Fruit fly (Drosophila melanogaster) whole organism, prepupa: ENCODE measurements around the gene CG33269.

Experiments used
- Blimp-1 ChIP-seq: fragments of 200-800 bp; sonication (Bioruptor generic); optimal IDR thresholded peaks from 3 replicates; lab custom pipeline; 2017; ENCODE audit warnings: missing biosample characterization, missing genetic modification characterization, mild to moderate bottlenecking, moderate library complexity, missing genetic modification reagents
- CG10631 ChIP-seq: fragments of 200-800 bp; sonication (Bioruptor generic); optimal IDR thresholded peaks from 2 replicates; lab custom pipeline; 2016; ENCODE audit warnings: missing biosample characterization, missing genetic modification characterization
- CG10669 ChIP-seq: fragments of 200-800 bp; sonication (Bioruptor generic); optimal IDR thresholded peaks from 3 replicates; lab custom pipeline; 2018; ENCODE audit warnings: missing biosample characterization, mild to moderate bottlenecking, missing genetic modification characterization, moderate library complexity
- CG11294 ChIP-seq: fragments of 200-800 bp; sonication (Bioruptor generic); IDR thresholded peaks from 2 replicates; pipeline ENCODE4 v1.3.6; 2022; ENCODE audit warnings: missing biosample characterization, missing genetic modification characterization
- CG11762 ChIP-seq: fragments of 200-800 bp; sonication (Bioruptor generic); optimal IDR thresholded peaks from 3 replicates; lab custom pipeline; 2016; ENCODE audit warnings: missing biosample characterization, missing genetic modification characterization; ENCODE audit not compliant: insufficient read depth
- CG11902 ChIP-seq: fragments of 200-800 bp; sonication (Bioruptor generic); optimal IDR thresholded peaks from 3 replicates; lab custom pipeline; 2016; ENCODE audit warnings: missing biosample characterization, missing genetic modification characterization
- CG15336 ChIP-seq: fragments of 200-800 bp; sonication (Bioruptor generic); IDR thresholded peaks from 2 replicates; pipeline ENCODE4 v1.3.6; 2022; ENCODE audit warnings: missing biosample characterization, missing genetic modification characterization
- CG1621 ChIP-seq: fragments of 200-800 bp; sonication (Bioruptor generic); optimal IDR thresholded peaks from 3 replicates; lab custom pipeline; 2018; ENCODE audit warnings: missing biosample characterization, mild to moderate bottlenecking, missing genetic modification characterization
- CG16779 ChIP-seq: fragments of 200-800 bp; sonication (Bioruptor generic); optimal IDR thresholded peaks from 3 replicates; lab custom pipeline; 2017; ENCODE audit warnings: missing biosample characterization, mild to moderate bottlenecking, missing genetic modification characterization
- CG3032 ChIP-seq: fragments of 200-800 bp; optimal IDR thresholded peaks from 2 replicates; lab custom pipeline; 2019; ENCODE audit warnings: missing biosample characterization, mild to moderate bottlenecking, missing genetic modification characterization, moderate library complexity
- CG31627 ChIP-seq: fragments of 200-800 bp; sonication (Bioruptor generic); optimal IDR thresholded peaks from 3 replicates; lab custom pipeline; 2016; ENCODE audit warnings: missing biosample characterization, missing genetic modification characterization
- CG32006 ChIP-seq: fragments of 200-800 bp; sonication (Bioruptor generic); optimal IDR thresholded peaks from 3 replicates; lab custom pipeline; 2017; ENCODE audit warnings: missing biosample characterization, mild to moderate bottlenecking, missing genetic modification characterization
- CG34406 ChIP-seq: fragments of 200-800 bp; sonication (Bioruptor generic); optimal IDR thresholded peaks from 3 replicates; lab custom pipeline; 2016; ENCODE audit warnings: missing biosample characterization, missing genetic modification characterization
- CG3919 ChIP-seq: fragments of 200-800 bp; sonication (Bioruptor generic); optimal IDR thresholded peaks from 3 replicates; lab custom pipeline; 2016; ENCODE audit warnings: missing biosample characterization, missing genetic modification characterization
- CG6163 ChIP-seq: fragments of 200-800 bp; sonication (Bioruptor generic); IDR thresholded peaks from 3 replicates; pipeline ENCODE4 v1.3.6; 2022; ENCODE audit warnings: missing biosample characterization, missing genetic modification characterization
- CG6276 ChIP-seq: fragments of 200-800 bp; sonication (Bioruptor generic); optimal IDR thresholded peaks from 2 replicates; lab custom pipeline; 2017; ENCODE audit warnings: missing biosample characterization, mild to moderate bottlenecking, missing genetic modification characterization
- CG6792 ChIP-seq: fragments of 200-800 bp; sonication (Bioruptor generic); optimal IDR thresholded peaks from 3 replicates; lab custom pipeline; 2016; ENCODE audit warnings: missing biosample characterization, missing genetic modification characterization
- CG6808 ChIP-seq: fragments of 200-800 bp; sonication (Bioruptor generic); optimal IDR thresholded peaks from 3 replicates; lab custom pipeline; 2017; ENCODE audit warnings: missing biosample characterization, missing genetic modification characterization, mild to moderate bottlenecking, moderate library complexity, missing genetic modification reagents
- CG6854 ChIP-seq: fragments of 200-800 bp; sonication (Bioruptor generic); optimal IDR thresholded peaks from 2 replicates; lab custom pipeline; 2017; ENCODE audit warnings: missing biosample characterization, mild to moderate bottlenecking, missing genetic modification characterization
- CG7368 ChIP-seq: fragments of 200-800 bp; sonication (Bioruptor generic); optimal IDR thresholded peaks from 3 replicates; lab custom pipeline; 2016; ENCODE audit warnings: missing biosample characterization, missing genetic modification characterization
- CG8119 ChIP-seq: fragments of 200-800 bp; sonication (Bioruptor generic); IDR thresholded peaks from 3 replicates; pipeline ENCODE4 v1.3.6; 2022; ENCODE audit warnings: missing biosample characterization, missing genetic modification characterization
- CG8319 ChIP-seq: fragments of 200-800 bp; sonication (Bioruptor generic); optimal IDR thresholded peaks from 3 replicates; lab custom pipeline; 2016; ENCODE audit warnings: missing biosample characterization, missing genetic modification characterization
- Eip75B ChIP-seq: fragments of 200-800 bp; sonication (Bioruptor generic); optimal IDR thresholded peaks from 3 replicates; lab custom pipeline; 2016; ENCODE audit warnings: missing biosample characterization, missing genetic modification characterization
- Eip78C ChIP-seq: fragments of 200-800 bp; sonication (Bioruptor generic); peaks from one replicate; lab custom pipeline; 2016; ENCODE audit warnings: missing biosample characterization, missing genetic modification characterization
- Eip93F ChIP-seq: fragments of 200-800 bp; sonication (Bioruptor generic); optimal IDR thresholded peaks from 2 replicates; lab custom pipeline; 2016; ENCODE audit warnings: missing biosample characterization, mild to moderate bottlenecking, missing genetic modification characterization
- Ets21C ChIP-seq: fragments of 200-800 bp; sonication (Bioruptor generic); optimal IDR thresholded peaks from 3 replicates; lab custom pipeline; 2016; ENCODE audit warnings: missing biosample characterization, missing genetic modification characterization
- Ets96B ChIP-seq: fragments of 200-800 bp; optimal IDR thresholded peaks from 2 replicates; lab custom pipeline; 2019; ENCODE audit warnings: missing biosample characterization, mild to moderate bottlenecking, missing genetic modification characterization, moderate library complexity
- Gug ChIP-seq: fragments of 200-800 bp; sonication (Bioruptor generic); IDR thresholded peaks from 2 replicates; pipeline ENCODE4 v1.3.6; 2022; ENCODE audit warnings: missing biosample characterization, missing genetic modification characterization
- Hr38 ChIP-seq: sonication (Bioruptor generic); optimal IDR thresholded peaks from 2 replicates; lab custom pipeline; 2016; ENCODE audit warnings: missing biosample characterization, missing genetic modification characterization
- Hr39 ChIP-seq: fragments of 200-800 bp; sonication (Bioruptor generic); optimal IDR thresholded peaks from 2 replicates; lab custom pipeline; 2016; ENCODE audit warnings: missing biosample characterization, missing genetic modification characterization
- Hr4 ChIP-seq: fragments of 200-800 bp; sonication (Bioruptor generic); optimal IDR thresholded peaks from 3 replicates; lab custom pipeline; 2016; ENCODE audit warnings: missing biosample characterization, missing genetic modification characterization
- Lpt ChIP-seq: fragments of 200-800 bp; sonication (Bioruptor generic); optimal IDR thresholded peaks from 3 replicates; lab custom pipeline; 2016; ENCODE audit warnings: missing biosample characterization, missing genetic modification characterization
- Met ChIP-seq: fragments of 200-800 bp; sonication (Bioruptor generic); optimal IDR thresholded peaks from 3 replicates; lab custom pipeline; 2016; ENCODE audit warnings: missing biosample characterization, missing genetic modification characterization
- OdsH ChIP-seq: fragments of 200-800 bp; sonication (Bioruptor generic); optimal IDR thresholded peaks from 3 replicates; lab custom pipeline; 2016; ENCODE audit warnings: missing biosample characterization, missing genetic modification characterization
- Smox ChIP-seq: fragments of 200-800 bp; sonication (Bioruptor generic); optimal IDR thresholded peaks from 3 replicates; lab custom pipeline; 2016; ENCODE audit warnings: missing biosample characterization, missing genetic modification characterization
- Sox102F ChIP-seq: fragments of 200-800 bp; sonication (Bioruptor generic); optimal IDR thresholded peaks from 2 replicates; lab custom pipeline; 2016; ENCODE audit warnings: missing biosample characterization, mild to moderate bottlenecking, missing genetic modification characterization
- Sox14 ChIP-seq: fragments of 200-800 bp; sonication (Bioruptor generic); optimal IDR thresholded peaks from 3 replicates; lab custom pipeline; 2016; ENCODE audit warnings: missing biosample characterization, missing genetic modification characterization
- Sox15 ChIP-seq: fragments of 200-800 bp; sonication (Bioruptor generic); optimal IDR thresholded peaks from 3 replicates; lab custom pipeline; 2016; ENCODE audit warnings: missing biosample characterization, missing genetic modification characterization
- achi ChIP-seq: fragments of 200-800 bp; sonication (Bioruptor generic); optimal IDR thresholded peaks from 3 replicates; lab custom pipeline; 2016; ENCODE audit warnings: missing biosample characterization, missing genetic modification characterization
- acj6 ChIP-seq: fragments of 200-800 bp; sonication (Bioruptor generic); optimal IDR thresholded peaks from 3 replicates; lab custom pipeline; 2016; ENCODE audit warnings: missing biosample characterization, missing genetic modification characterization
- cyc ChIP-seq: fragments of 200-800 bp; sonication (Bioruptor generic); optimal IDR thresholded peaks from 3 replicates; lab custom pipeline; 2016; ENCODE audit warnings: missing biosample characterization, missing genetic modification characterization
- dac ChIP-seq: fragments of 200-800 bp; sonication (Bioruptor generic); optimal IDR thresholded peaks from 2 replicates; lab custom pipeline; 2017; ENCODE audit warnings: missing biosample characterization, mild to moderate bottlenecking, missing genetic modification characterization
- dsx ChIP-seq: fragments of 200-800 bp; optimal IDR thresholded peaks from 3 replicates; lab custom pipeline; 2019; ENCODE audit warnings: missing biosample characterization, mild to moderate bottlenecking, missing genetic modification characterization, moderate library complexity; ENCODE audit not compliant: poor library complexity, severe bottlenecking
- esn ChIP-seq: fragments of 200-800 bp; sonication (Bioruptor generic); optimal IDR thresholded peaks from 2 replicates; lab custom pipeline; 2016; ENCODE audit warnings: missing biosample characterization, mild to moderate bottlenecking, missing genetic modification characterization, moderate library complexity
- fd59A ChIP-seq: fragments of 200-800 bp; sonication (Bioruptor generic); optimal IDR thresholded peaks from 2 replicates; lab custom pipeline; 2017; ENCODE audit warnings: missing biosample characterization, mild to moderate bottlenecking, missing genetic modification characterization, missing genetic modification reagents
- fkh ChIP-seq: fragments of 200-800 bp; sonication (Bioruptor generic); optimal IDR thresholded peaks from 3 replicates; lab custom pipeline; 2017; ENCODE audit warnings: missing biosample characterization, mild to moderate bottlenecking, missing genetic modification characterization, moderate library complexity
- lz ChIP-seq: fragments of 200-800 bp; sonication (Bioruptor generic); optimal IDR thresholded peaks from 3 replicates; lab custom pipeline; 2016; ENCODE audit warnings: missing biosample characterization, missing genetic modification characterization
- pdm3 ChIP-seq: fragments of 200-800 bp; sonication (Bioruptor generic); optimal IDR thresholded peaks from 3 replicates; lab custom pipeline; 2016; ENCODE audit warnings: missing biosample characterization, missing genetic modification characterization
- spab ChIP-seq: fragments of 200-800 bp; sonication (Bioruptor generic); optimal IDR thresholded peaks from 2 replicates; lab custom pipeline; 2017; ENCODE audit warnings: missing biosample characterization, mild to moderate bottlenecking, missing genetic modification characterization, missing genetic modification reagents
- ss ChIP-seq, 2 experiments: fragments of 200-800 bp; sonication (Bioruptor generic); optimal IDR thresholded peaks; 2 replicates in 1 of 2; 3 replicates in 1 of 2; lab custom pipeline; 2017 to 2018; ENCODE audit warnings: mild to moderate bottlenecking in 2 of 2, missing biosample characterization in 2 of 2, missing genetic modification characterization in 2 of 2, moderate library complexity in 1 of 2
- svp ChIP-seq: fragments of 200-800 bp; sonication (Bioruptor generic); peaks from one replicate; lab custom pipeline; 2016; ENCODE audit warnings: missing biosample characterization, missing genetic modification characterization
- topi ChIP-seq: fragments of 200-800 bp; sonication (Bioruptor generic); optimal IDR thresholded peaks from 3 replicates; lab custom pipeline; 2016; ENCODE audit warnings: missing biosample characterization, missing genetic modification characterization
- vri ChIP-seq: fragments of 200-800 bp; sonication (Bioruptor generic); optimal IDR thresholded peaks from 3 replicates; lab custom pipeline; 2016; ENCODE audit warnings: missing biosample characterization, mild to moderate bottlenecking, missing genetic modification characterization

CG33269 gene

DNA sequence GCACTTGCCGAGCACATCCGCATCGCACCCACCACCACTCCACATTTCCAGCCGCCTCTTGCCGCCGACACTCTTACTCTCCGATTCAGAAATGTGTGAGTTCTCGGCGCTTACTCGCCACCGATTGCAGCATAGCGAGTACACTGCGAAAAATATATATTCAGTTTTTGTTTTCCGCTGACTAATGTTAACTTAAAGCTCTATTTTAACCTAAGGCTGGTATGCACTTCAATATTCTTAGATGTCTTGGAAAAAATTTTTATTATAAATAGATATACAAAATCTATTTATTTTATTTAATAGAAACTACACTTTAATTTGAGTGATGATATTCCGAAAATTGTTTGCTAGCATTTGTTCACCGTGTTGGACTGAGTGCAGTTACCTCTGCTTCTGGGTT is 17.3 kb upstream of the CG33269 start:
- TF ChIP-seq Hr38 (GFP tag; lab: Kevin White, UChicago) = no peak
- no peak for TF ChIP-seq CG6276
- TF ChIP-seq acj6 (GFP tag; lab: Kevin White, UChicago) = peak; percentile 40
- TF ChIP-seq CG11294 = 0 out of 2 replicates have a peak, but pooled peaks have one; percentile 7
- no peak for TF ChIP-seq CG11762 (GFP tag; lab: Kevin White, UChicago)
- peak; percentile 12 for TF ChIP-seq CG6792 (GFP tag; lab: Kevin White, UChicago)
- TF ChIP-seq Eip75B (GFP tag; lab: Kevin White, UChicago) = no peak
- TF ChIP-seq CG3919 (GFP tag; lab: Kevin White, UChicago) = no peak
- TF ChIP-seq fkh = no peak
- TF ChIP-seq vri (GFP tag; lab: Kevin White, UChicago) = no peak
- TF ChIP-seq cyc (GFP tag; lab: Kevin White, UChicago) = no peak
- TF ChIP-seq lz = no peak
- no peak for TF ChIP-seq Eip93F (GFP tag; lab: Kevin White, UChicago)
- no peak for TF ChIP-seq CG1621 (tag; lab: Kevin White, UChicago)
- TF ChIP-seq Ets21C (GFP tag; lab: Kevin White, UChicago) = no peak
- no peak for TF ChIP-seq Blimp-1 (GFP tag; lab: Kevin White, UChicago)
- no peak for TF ChIP-seq Sox14 (GFP tag; lab: Kevin White, UChicago)
- TF ChIP-seq CG15336 (GFP tag; lab: Robert Waterston, UW) = peak; percentile 42
- TF ChIP-seq CG31627 = no peak
- TF ChIP-seq Lpt (GFP tag; lab: Kevin White, UChicago) = no peak
- peak; percentile 11 for TF ChIP-seq spab
- TF ChIP-seq CG8119 (GFP tag; lab: Robert Waterston, UW) = peak; percentile 61
- TF ChIP-seq achi (GFP tag; lab: Kevin White, UChicago) = peak; percentile 44
- no peak for TF ChIP-seq Smox (GFP tag; lab: Kevin White, UChicago)
- peak; percentile 54 for TF ChIP-seq CG32006
- peak; percentile 41 for TF ChIP-seq dsx
- no peak for TF ChIP-seq Gug
- peak; percentile 6 for TF ChIP-seq esn
- TF ChIP-seq OdsH (GFP tag; lab: Kevin White, UChicago) = peak; percentile 33
- TF ChIP-seq svp = no peak
- peak; percentile 45 for TF ChIP-seq CG34406 (GFP tag; lab: Kevin White, UChicago)
- TF ChIP-seq CG10631 (GFP tag; lab: Kevin White, UChicago) = peak; percentile 37
- TF ChIP-seq Hr4 (GFP tag; lab: Kevin White, UChicago) = peak; percentile 5
- TF ChIP-seq CG16779 (tag; lab: Kevin White, UChicago) = no peak
- no peak for TF ChIP-seq Sox102F (GFP tag; lab: Kevin White, UChicago)
- peak; percentile 63 for TF ChIP-seq CG7368 (GFP tag; lab: Kevin White, UChicago)
- 0 out of 3 replicates have a peak, but pooled peaks have one; percentile 23 for TF ChIP-seq CG6163
- TF ChIP-seq Hr39 (GFP tag; lab: Kevin White, UChicago) = no peak
- no peak for TF ChIP-seq topi (GFP tag; lab: Kevin White, UChicago)
- TF ChIP-seq CG3032 = peak; percentile 59
- TF ChIP-seq ss (GFP tag; optimal IDR thresholded peaks at IDR 0.05; lab: Kevin White, UChicago) = peak in 1 of 2 experiments; percentile 42
- TF ChIP-seq CG11902 = no peak
- TF ChIP-seq fd59A (GFP tag; lab: Kevin White, UChicago) = no peak
- no peak for TF ChIP-seq Met (GFP tag; lab: Kevin White, UChicago)
- no peak for TF ChIP-seq Eip78C (GFP tag; lab: Kevin White, UChicago)
- no peak for TF ChIP-seq Sox15
- no peak for TF ChIP-seq CG8319 (GFP tag; lab: Kevin White, UChicago)
- TF ChIP-seq pdm3 (GFP tag; lab: Kevin White, UChicago) = no peak
- peak; percentile 54 for TF ChIP-seq Ets96B
- TF ChIP-seq dac = no peak
- no peak for TF ChIP-seq CG10669 (GFP tag; lab: Kevin White, UChicago)
- TF ChIP-seq CG6854 (GFP tag; lab: Kevin White, UChicago) = no peak
- peak; percentile 32 for TF ChIP-seq CG6808 (GFP tag; lab: Kevin White, UChicago)
